Fruit fly (Drosophila melanogaster): ENCODE results near the gene Rubicon.

The Rubicon gene

dm6 chrX:8730306-8730705, 53.4 kb downstream of the Rubicon start (continued):
- TF ChIP-seq Blimp-1 (GFP tag; optimal IDR thresholded peaks at IDR 0.05) = peak; percentile 1
- TF ChIP-seq fkh (GFP tag; optimal IDR thresholded peaks at IDR 0.05) = no peak
- peak; percentile 56 for TF ChIP-seq Hr39 (GFP tag; optimal IDR thresholded peaks at IDR 0.05)
- TF ChIP-seq CG16779 (tag; optimal IDR thresholded peaks at IDR 0.05) = no peak
- no peak for TF ChIP-seq CG7368 (GFP tag; optimal IDR thresholded peaks at IDR 0.05)
- peak; percentile 39 for TF ChIP-seq OdsH (GFP tag; optimal IDR thresholded peaks at IDR 0.05)
- peak; percentile 0 for TF ChIP-seq net (GFP tag; optimal IDR thresholded peaks at IDR 0.05)
- peak; percentile 57 for TF ChIP-seq CG31627 (GFP tag; optimal IDR thresholded peaks at IDR 0.05)
- peak in 1 of 2 experiments; percentile 30 for TF ChIP-seq salr (GFP tag; optimal IDR thresholded peaks at IDR 0.05)
- TF ChIP-seq CG32006 (GFP tag; optimal IDR thresholded peaks at IDR 0.05) = peak; percentile 18
- TF ChIP-seq CG8632 (GFP tag; optimal IDR thresholded peaks at IDR 0.05) = no peak
- peak; percentile 55 for TF ChIP-seq CG10669 (GFP tag; optimal IDR thresholded peaks at IDR 0.05)
- TF ChIP-seq CG34406 (GFP tag; optimal IDR thresholded peaks at IDR 0.05) = peak; percentile 16
- no peak for TF ChIP-seq Sox15 (GFP tag; optimal IDR thresholded peaks at IDR 0.05)
- no peak for TF ChIP-seq fd85E (GFP tag; optimal IDR thresholded peaks at IDR 0.05)
- TF ChIP-seq Hr4 (GFP tag; optimal IDR thresholded peaks at IDR 0.05) = peak; percentile 41
- TF ChIP-seq CG11294 (GFP tag; IDR thresholded peaks at IDR 0.05) = no peak
- TF ChIP-seq vri (GFP tag; optimal IDR thresholded peaks at IDR 0.05) = peak; percentile 39
- no peak for TF ChIP-seq CG6276 (GFP tag; optimal IDR thresholded peaks at IDR 0.05)
- no peak for TF ChIP-seq Hr38 (GFP tag; optimal IDR thresholded peaks at IDR 0.05)
- peak; percentile 44 for TF ChIP-seq CG6792 (GFP tag; optimal IDR thresholded peaks at IDR 0.05)
- TF ChIP-seq lz (GFP tag; optimal IDR thresholded peaks at IDR 0.05) = peak; percentile 56
- peak; percentile 79 for TF ChIP-seq CG6163 (GFP tag; IDR thresholded peaks at IDR 0.05)
- TF ChIP-seq CG8319 (GFP tag; optimal IDR thresholded peaks at IDR 0.05) = no peak
- TF ChIP-seq cyc (GFP tag; optimal IDR thresholded peaks at IDR 0.05) = peak; percentile 58
- TF ChIP-seq Lpt (GFP tag; optimal IDR thresholded peaks at IDR 0.05) = peak; percentile 2
- peak; percentile 64 for TF ChIP-seq CG10631 (GFP tag; optimal IDR thresholded peaks at IDR 0.05)
- no peak for TF ChIP-seq Eip93F (GFP tag; optimal IDR thresholded peaks at IDR 0.05)
- TF ChIP-seq dac (GFP tag; optimal IDR thresholded peaks at IDR 0.05) = no peak
- peak; percentile 45 for TF ChIP-seq fd59A (GFP tag; optimal IDR thresholded peaks at IDR 0.05)
- TF ChIP-seq topi (GFP tag; optimal IDR thresholded peaks at IDR 0.05) = peak; percentile 58
- TF ChIP-seq Sox14 (GFP tag; optimal IDR thresholded peaks at IDR 0.05) = peak; percentile 55
- peak; percentile 42 to 57 for TF ChIP-seq ss (GFP tag; optimal IDR thresholded peaks at IDR 0.05)
- TF ChIP-seq Gug (GFP tag; IDR thresholded peaks at IDR 0.05) = no peak
- peak; percentile 58 for TF ChIP-seq esn (GFP tag; optimal IDR thresholded peaks at IDR 0.05)
- TF ChIP-seq achi (GFP tag; optimal IDR thresholded peaks at IDR 0.05) = peak; percentile 38
- no peak for TF ChIP-seq CG6854 (GFP tag; optimal IDR thresholded peaks at IDR 0.05)
- TF ChIP-seq CG15336 (GFP tag; IDR thresholded peaks at IDR 0.05) = peak; percentile 23; the same call in 1 of the 2 replicates
- peak; percentile 64 for TF ChIP-seq Met (GFP tag; optimal IDR thresholded peaks at IDR 0.05)
- TF ChIP-seq dsx (GFP tag; optimal IDR thresholded peaks at IDR 0.05; ENCODE audit: poor library complexity, severe bottlenecking) = peak; percentile 44

All from whole organism, prepupa.